Fruit fly (Drosophila melanogaster): ENCODE data around the gene CG11563.

CG11563 gene

DNA sequence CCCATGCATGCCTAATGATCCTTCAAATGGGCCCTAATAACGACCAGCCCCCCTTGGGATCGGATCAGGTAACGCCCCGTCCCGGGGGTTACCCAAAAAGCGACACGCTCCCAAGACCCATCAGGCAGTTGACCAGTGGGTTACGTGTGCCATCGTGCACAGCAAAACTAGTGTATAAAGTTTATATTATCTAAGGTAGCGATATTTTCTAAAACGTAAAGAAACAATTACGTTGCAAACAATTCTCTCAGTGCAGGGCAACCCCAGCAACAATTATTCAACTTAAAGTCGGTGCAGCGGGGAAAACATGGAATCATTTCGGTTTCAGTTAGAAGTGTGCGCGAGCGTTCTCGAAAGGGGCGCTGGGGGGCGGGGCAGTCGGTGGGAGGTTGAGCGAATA is 24.2 kb upstream of the CG11563 start (continued):
- TF ChIP-seq CG7839 (tag; optimal IDR thresholded peaks at IDR 0.05) (peak; percentile 25), CG3407 (GFP tag; optimal IDR thresholded peaks at IDR 0.05) (no peak), CG32772 (GFP tag; IDR thresholded peaks at IDR 0.05) (no peak), CG2875 (GFP tag; optimal IDR thresholded peaks at IDR 0.05) (no peak), CG11093 (GFP tag; IDR thresholded peaks at IDR 0.05) (0 out of 3 replicates have a peak, but pooled peaks have one; percentile 23), Myb (GFP tag; optimal IDR thresholded peaks at IDR 0.05) (no peak), CG9932 (GFP tag; IDR thresholded peaks at IDR 0.05) (no peak), HmgZ (tag; optimal IDR thresholded peaks at IDR 0.05) (no peak), CG12071 (GFP tag; optimal IDR thresholded peaks at IDR 0.05) (no peak), CG4707 (GFP tag; optimal IDR thresholded peaks at IDR 0.05) (no peak), Ptx1 (GFP tag; IDR thresholded peaks at IDR 0.05) (no peak), oc (tag; optimal IDR thresholded peaks at IDR 0.05) (no peak), CG7786 (GFP tag; optimal IDR thresholded peaks at IDR 0.05) (no peak), Dip3 (GFP tag; optimal IDR thresholded peaks at IDR 0.05) (no peak), HmgD (GFP tag; optimal IDR thresholded peaks at IDR 0.05) (no peak), crol (GFP tag; IDR thresholded peaks at IDR 0.05) (no peak), CG2889 (GFP tag; IDR thresholded peaks at IDR 0.05) (no peak), Mes4 (GFP tag; optimal IDR thresholded peaks at IDR 0.05) (no peak), chm (GFP tag; IDR thresholded peaks at IDR 0.05) (no peak), CG1647 (GFP tag; optimal IDR thresholded peaks at IDR 0.05) (no peak), chn (GFP tag; optimal IDR thresholded peaks at IDR 0.05) (no peak), inv (GFP tag; IDR thresholded peaks at IDR 0.05; ENCODE audit: partially characterized antibody) (no peak), prd (optimal IDR thresholded peaks at IDR 0.05) (no peak), prd (GFP tag; IDR thresholded peaks at IDR 0.05) (no peak; the same call in 2 of the 3 replicates), ab (GFP tag; optimal IDR thresholded peaks at IDR 0.05) (no peak), Nf-YA (GFP tag; IDR thresholded peaks at IDR 0.05) (no peak), CG15269 (tag; optimal IDR thresholded peaks at IDR 0.05) (no peak), Sry-δ (GFP tag; optimal IDR thresholded peaks at IDR 0.05) (no peak), Sox102F (GFP tag; optimal IDR thresholded peaks at IDR 0.05) (peak; percentile 21), eve (GFP tag; optimal IDR thresholded peaks at IDR 0.05) (no peak), jing (GFP tag; optimal IDR thresholded peaks at IDR 0.05) (no peak), CG11696 (GFP tag; IDR thresholded peaks at IDR 0.05) (0 out of 2 replicates have a peak, but pooled peaks have one; percentile 6), CG32532 (GFP tag; IDR thresholded peaks at IDR 0.05) (no peak), NK7.1 (GFP tag; optimal IDR thresholded peaks at IDR 0.05) (no peak), CG30431 (GFP tag; optimal IDR thresholded peaks at IDR 0.05) (no peak), Atf3 (GFP tag; optimal IDR thresholded peaks at IDR 0.05) (peak; percentile 6), cg (GFP tag; optimal IDR thresholded peaks at IDR 0.05) (no peak), phol (tag; optimal IDR thresholded peaks at IDR 0.05) (peak; percentile 32), dpn (GFP tag; optimal IDR thresholded peaks at IDR 0.05) (no peak), CG12659 (GFP tag; optimal IDR thresholded peaks at IDR 0.05) (no peak), Oli (tag; optimal IDR thresholded peaks at IDR 0.05) (no peak), tin (GFP tag; optimal IDR thresholded peaks at IDR 0.05) (peak; percentile 9), Neu2 (GFP tag; optimal IDR thresholded peaks at IDR 0.05; ENCODE audit: borderline replicate concordance) (no peak), pan (optimal IDR thresholded peaks at IDR 0.05) (no peak), pan (GFP tag; optimal IDR thresholded peaks at IDR 0.05 in 1 of 2, IDR thresholded peaks at IDR 0.05 in 1 of 2) (no peak), Meics (GFP tag; optimal IDR thresholded peaks at IDR 0.05) (no peak), HLHmδ (GFP tag; optimal IDR thresholded peaks at IDR 0.05) (no peak), CG6683 (GFP tag; optimal IDR thresholded peaks at IDR 0.05) (no peak), Mad (GFP tag; optimal IDR thresholded peaks at IDR 0.05) (no peak), ranshi (GFP tag; IDR thresholded peaks at IDR 0.05) (no peak), ewg (GFP tag; optimal IDR thresholded peaks at IDR 0.05) (no peak), CG18476 (GFP tag; optimal IDR thresholded peaks at IDR 0.05) (no peak), CG11560 (tag; IDR thresholded peaks at IDR 0.05) (no peak)
